Fruit fly (Drosophila melanogaster) whole organism, embryonic: Measurements from ENCODE around the gene CG18563.

Source experiments
- Aef1 ChIP-seq: fragments of 200-800 bp; sonication (Bioruptor generic); IDR thresholded peaks from 3 replicates; pipeline ENCODE4 v1.3.6; 2022; ENCODE audit warnings: missing biosample characterization, missing genetic modification characterization
- Atf3 ChIP-seq: fragments of 200-800 bp; sonication (Bioruptor generic); optimal IDR thresholded peaks from 3 replicates; lab custom pipeline; 2016; ENCODE audit warnings: missing biosample characterization, missing genetic modification characterization
- Bgb ChIP-seq: fragments of 200-800 bp; sonication (Bioruptor generic); IDR thresholded peaks from 2 replicates; pipeline ENCODE4 v1.3.6; 2022; ENCODE audit warnings: missing biosample characterization, missing genetic modification characterization; ENCODE audit not compliant: partially characterized antibody
- CG10959 ChIP-seq: fragments of 200-800 bp; sonication (Bioruptor generic); IDR thresholded peaks from 2 replicates; pipeline ENCODE4 v1.3.6; 2022; ENCODE audit warnings: missing biosample characterization, missing genetic modification characterization
- CG11093 ChIP-seq: fragments of 200-800 bp; sonication (Bioruptor generic); IDR thresholded peaks from 3 replicates; pipeline ENCODE4 v1.3.6; 2022; ENCODE audit warnings: missing biosample characterization, missing genetic modification characterization
- CG11696 ChIP-seq: fragments of 200-800 bp; sonication (Bioruptor generic); IDR thresholded peaks from 2 replicates; pipeline ENCODE4 v1.3.6; 2022; ENCODE audit warnings: missing biosample characterization, missing genetic modification characterization
- CG14710 ChIP-seq: fragments of 200-800 bp; sonication (Bioruptor generic); optimal IDR thresholded peaks from 3 replicates; lab custom pipeline; 2019; ENCODE audit warnings: missing biosample characterization, mild to moderate bottlenecking, missing genetic modification characterization, moderate library complexity
- CG15011 ChIP-seq: fragments of 200-800 bp; sonication (Bioruptor generic); optimal IDR thresholded peaks from 3 replicates; lab custom pipeline; 2018; ENCODE audit warnings: missing biosample characterization, mild to moderate bottlenecking, missing genetic modification characterization
- CG15601 ChIP-seq: fragments of 200-800 bp; sonication (Bioruptor generic); optimal IDR thresholded peaks from 3 replicates; lab custom pipeline; 2019; ENCODE audit warnings: missing biosample characterization, mild to moderate bottlenecking, missing genetic modification characterization, moderate library complexity
- CG17829 ChIP-seq: fragments of 200-800 bp; optimal IDR thresholded peaks from 2 replicates; lab custom pipeline; 2019; ENCODE audit warnings: missing biosample characterization, mild to moderate bottlenecking, missing genetic modification characterization, moderate library complexity
- CG18476 ChIP-seq: fragments of 200-800 bp; sonication (Bioruptor generic); optimal IDR thresholded peaks from 2 replicates; lab custom pipeline; 2016; ENCODE audit warnings: missing biosample characterization, mild to moderate bottlenecking, missing genetic modification characterization
- CG2116 ChIP-seq: fragments of 200-800 bp; sonication (Bioruptor generic); optimal IDR thresholded peaks from 3 replicates; lab custom pipeline; 2018; ENCODE audit warnings: missing biosample characterization, mild to moderate bottlenecking, missing genetic modification characterization
- CG43689 ChIP-seq: fragments of 200-800 bp; sonication (Bioruptor generic); IDR thresholded peaks from 2 replicates; pipeline ENCODE4 v1.3.6; 2022; ENCODE audit warnings: missing biosample characterization, missing genetic modification characterization
- CG6654 ChIP-seq: fragments of 200-800 bp; sonication (Bioruptor generic); optimal IDR thresholded peaks from 2 replicates; lab custom pipeline; 2017; ENCODE audit warnings: missing biosample characterization, mild to moderate bottlenecking, missing genetic modification characterization
- CG9215 ChIP-seq: fragments of 200-800 bp; sonication (Bioruptor generic); IDR thresholded peaks from 2 replicates; pipeline ENCODE4 v1.3.6; 2022; ENCODE audit warnings: missing biosample characterization, missing genetic modification characterization
- CG9437 ChIP-seq: fragments of 200-800 bp; sonication (Bioruptor generic); optimal IDR thresholded peaks from 2 replicates; lab custom pipeline; 2018; ENCODE audit warnings: missing biosample characterization, mild to moderate bottlenecking, missing genetic modification characterization
- CG9797 ChIP-seq: fragments of 200-800 bp; sonication (Bioruptor generic); optimal IDR thresholded peaks from 3 replicates; lab custom pipeline; 2018; ENCODE audit warnings: missing biosample characterization, mild to moderate bottlenecking, missing genetic modification characterization
- CG9932 ChIP-seq: fragments of 200-800 bp; sonication (Bioruptor generic); IDR thresholded peaks from 2 replicates; pipeline ENCODE4 v1.3.6; 2022; ENCODE audit warnings: missing biosample characterization, missing genetic modification characterization
- Chrac-16 ChIP-seq: fragments of 200-800 bp; sonication (Bioruptor generic); optimal IDR thresholded peaks from 3 replicates; lab custom pipeline; 2016; ENCODE audit warnings: missing biosample characterization, missing genetic modification characterization
- HmgZ ChIP-seq: fragments of 200-800 bp; sonication (Bioruptor generic); optimal IDR thresholded peaks from 2 replicates; lab custom pipeline; 2018; ENCODE audit warnings: missing biosample characterization, mild to moderate bottlenecking, missing genetic modification characterization
- Hmx ChIP-seq: fragments of 200-800 bp; sonication (Bioruptor generic); optimal IDR thresholded peaks from 2 replicates; lab custom pipeline; 2016; ENCODE audit warnings: missing biosample characterization, missing genetic modification characterization
- Hr51 ChIP-seq, 2 experiments: fragments of 200-800 bp; sonication (Bioruptor generic); optimal IDR thresholded peaks; 2 replicates in 1 of 2; 3 replicates in 1 of 2; lab custom pipeline; 2016 to 2018; ENCODE audit warnings: missing biosample characterization in 2 of 2, missing genetic modification characterization in 2 of 2, mild to moderate bottlenecking in 1 of 2, moderate library complexity in 1 of 2
- Med ChIP-seq: fragments of 200-800 bp; sonication (Bioruptor generic); peaks from one replicate; lab custom pipeline; 2016; ENCODE audit warnings: missing biosample characterization, missing genetic modification characterization, mild to moderate bottlenecking, inconsistent platforms, moderate library complexity
- Pdp1 ChIP-seq, 2 experiments: fragments of 200-800 bp; sonication (Bioruptor generic); optimal IDR thresholded peaks; 3 replicates each; lab custom pipeline; 2016; ENCODE audit warnings: missing biosample characterization in 2 of 2, missing genetic modification characterization in 2 of 2, mild to moderate bottlenecking in 1 of 2, moderate library complexity in 1 of 2
- Ptx1 ChIP-seq: fragments of 200-800 bp; sonication (Bioruptor generic); IDR thresholded peaks from 2 replicates; pipeline ENCODE4 v1.3.6; 2022; ENCODE audit warnings: missing biosample characterization, missing genetic modification characterization
- Sox102F ChIP-seq: fragments of 200-800 bp; sonication (Bioruptor generic); optimal IDR thresholded peaks from 2 replicates; lab custom pipeline; 2018; ENCODE audit warnings: missing biosample characterization, mild to moderate bottlenecking, missing genetic modification characterization, moderate library complexity
- ase ChIP-seq: fragments of 200-800 bp; sonication (Bioruptor generic); IDR thresholded peaks from 3 replicates; pipeline ENCODE4 v1.3.6; 2022; ENCODE audit warnings: missing biosample characterization, missing genetic modification characterization
- cas ChIP-seq: fragments of 200-800 bp; sonication (Bioruptor generic); IDR thresholded peaks from 2 replicates; pipeline ENCODE4 v1.3.6; 2022; ENCODE audit warnings: missing biosample characterization, missing genetic modification characterization
- dan ChIP-seq: fragments of 200-800 bp; sonication (Bioruptor generic); IDR thresholded peaks from 2 replicates; pipeline ENCODE4 v1.3.6; 2022; ENCODE audit warnings: missing biosample characterization, missing genetic modification characterization
- dimm ChIP-seq: fragments of 200-800 bp; sonication (Bioruptor generic); IDR thresholded peaks from 2 replicates; pipeline ENCODE4 v1.3.6; 2022; ENCODE audit warnings: missing biosample characterization, missing genetic modification characterization
- emc ChIP-seq: fragments of 200-800 bp; sonication (Bioruptor generic); optimal IDR thresholded peaks from 2 replicates; lab custom pipeline; 2016; ENCODE audit warnings: missing biosample characterization, missing genetic modification characterization
- en ChIP-seq: fragments of 200-800 bp; sonication (Bioruptor generic); optimal IDR thresholded peaks from 2 replicates; lab custom pipeline; 2016; ENCODE audit warnings: missing biosample characterization, missing genetic modification characterization
- esg ChIP-seq: fragments of 200-800 bp; sonication (Bioruptor generic); conservative IDR thresholded peaks from 2 replicates; pipeline ENCODE4 v1.3.6; 2022; ENCODE audit warnings: missing biosample characterization, missing genetic modification characterization
- fd64A ChIP-seq: fragments of 200-800 bp; sonication (Bioruptor generic); optimal IDR thresholded peaks from 3 replicates; lab custom pipeline; 2018; ENCODE audit warnings: missing biosample characterization, mild to moderate bottlenecking, missing genetic modification characterization
- ftz-f1 ChIP-seq: fragments of 200-800 bp; sonication (Bioruptor generic); optimal IDR thresholded peaks from 2 replicates; lab custom pipeline; 2016; ENCODE audit warnings: missing biosample characterization, missing genetic modification characterization
- lov ChIP-seq, 2 experiments: fragments of 200-800 bp in 1 of 2; fragments of >200 bp in 1 of 2; sonication (Bioruptor generic) in 1 of 2; IDR thresholded peaks in 1 of 2; optimal IDR thresholded peaks in 1 of 2; 2 replicates in 1 of 2; 3 replicates in 1 of 2; pipeline versions ENCODE4 v1.3.6 to Lab custom; 2017 to 2022; ENCODE audit warnings: missing biosample characterization in 1 of 2, missing genetic modification characterization in 1 of 2
- oc ChIP-seq: fragments of 200-800 bp; sonication (Bioruptor generic); optimal IDR thresholded peaks from 2 replicates; lab custom pipeline; 2018; ENCODE audit warnings: missing biosample characterization, mild to moderate bottlenecking, missing genetic modification characterization, moderate library complexity
- pita ChIP-seq: fragments of 200-800 bp; sonication (Bioruptor generic); optimal IDR thresholded peaks from 2 replicates; lab custom pipeline; 2017; ENCODE audit warnings: missing biosample characterization, mild to moderate bottlenecking, missing genetic modification characterization
- schlank ChIP-seq: fragments of 200-800 bp; sonication (Bioruptor generic); optimal IDR thresholded peaks from 2 replicates; lab custom pipeline; 2018; ENCODE audit warnings: missing biosample characterization, mild to moderate bottlenecking, missing genetic modification characterization
- sens ChIP-seq: fragments of 200-800 bp; sonication (Bioruptor generic); peaks from one replicate; lab custom pipeline; 2016; ENCODE audit warnings: missing biosample characterization, missing genetic modification characterization
- seq ChIP-seq: fragments of 200-800 bp; sonication (Bioruptor generic); IDR thresholded peaks from 2 replicates; pipeline ENCODE4 v1.3.6; 2022; ENCODE audit warnings: missing biosample characterization, missing genetic modification characterization
- shn ChIP-seq: fragments of 200-800 bp; sonication (Bioruptor generic); optimal IDR thresholded peaks from 3 replicates; lab custom pipeline; 2016; ENCODE audit warnings: missing biosample characterization, missing genetic modification characterization
- sna ChIP-seq: fragments of 200-800 bp; sonication (Bioruptor generic); IDR thresholded peaks from 2 replicates; pipeline ENCODE4 v1.3.6; 2022; ENCODE audit warnings: missing biosample characterization, missing genetic modification characterization; ENCODE audit not compliant: partially characterized antibody
- tx ChIP-seq: fragments of 200-800 bp; sonication (Bioruptor generic); optimal IDR thresholded peaks from 2 replicates; lab custom pipeline; 2016; ENCODE audit warnings: missing biosample characterization, missing genetic modification characterization
- usp ChIP-seq: fragments of >200 bp; optimal IDR thresholded peaks from 2 replicates; lab custom pipeline; 2017; ENCODE audit warnings: missing biosample characterization, missing genetic modification characterization
- wdn ChIP-seq: fragments of 200-800 bp; sonication (Bioruptor generic); IDR thresholded peaks from 2 replicates; pipeline ENCODE4 v1.3.6; 2022; ENCODE audit warnings: missing biosample characterization, missing genetic modification characterization
- z ChIP-seq: fragments of 200-800 bp; sonication (Bioruptor generic); IDR thresholded peaks from 3 replicates; pipeline ENCODE4 v1.3.6; 2022; ENCODE audit warnings: missing biosample characterization, missing genetic modification characterization
- zf30C ChIP-seq: fragments of 200-800 bp; sonication (Bioruptor generic); optimal IDR thresholded peaks from 3 replicates; lab custom pipeline; 2018; ENCODE audit warnings: missing biosample characterization, mild to moderate bottlenecking, missing genetic modification characterization
- zfh2 ChIP-seq: fragments of 200-800 bp; sonication (Bioruptor generic); optimal IDR thresholded peaks from 2 replicates; lab custom pipeline; 2016; ENCODE audit warnings: missing biosample characterization, missing genetic modification characterization

Gene CG18563

dm6 chr2L:17429788-17430587 lies 27.9 kb downstream of the CG18563 start (continued):
- TF ChIP-seq sna (GFP tag; lab: Robert Waterston, UW): no peak
- TF ChIP-seq Atf3 (GFP tag; lab: Kevin White, UChicago): peak; percentile 50
- peak; percentile 85 for TF ChIP-seq CG6654
- TF ChIP-seq esg (GFP tag; lab: Robert Waterston, UW): peak; percentile 93
- peak; percentile 46 for TF ChIP-seq CG15601 (tag; lab: Kevin White, UChicago)
- peak; percentile 48 for TF ChIP-seq Hmx (GFP tag; lab: Kevin White, UChicago)
- peak; percentile 39 for TF ChIP-seq tx (GFP tag; lab: Kevin White, UChicago)
- peak; percentile 46 for TF ChIP-seq CG2116 (GFP tag; lab: Kevin White, UChicago)
- TF ChIP-seq Ptx1 (GFP tag; lab: Robert Waterston, UW): peak; percentile 83
- no peak for TF ChIP-seq CG9797
- peak; percentile 53 for TF ChIP-seq zf30C
- peak; percentile 93 for TF ChIP-seq ase (GFP tag; lab: Robert Waterston, UW)
- peak; percentile 31 for TF ChIP-seq zfh2 (GFP tag; lab: Kevin White, UChicago)
- TF ChIP-seq en (GFP tag; lab: Kevin White, UChicago): peak; percentile 36
- TF ChIP-seq CG43689 (GFP tag; lab: Robert Waterston, UW): peak; percentile 87
- peak; percentile 71 for TF ChIP-seq dimm (GFP tag; lab: Robert Waterston, UW)
- peak; percentile 90 for TF ChIP-seq seq (GFP tag; lab: Robert Waterston, UW)
- no peak for TF ChIP-seq usp (GFP tag; lab: Kevin White, UChicago)
- TF ChIP-seq oc (tag; lab: Kevin White, UChicago): peak; percentile 53
- TF ChIP-seq CG11093 (GFP tag; lab: Robert Waterston, UW): peak; percentile 92
- TF ChIP-seq Bgb (GFP tag; lab: Robert Waterston, UW): no peak; the same call in 1 of the 2 replicates
- TF ChIP-seq shn (GFP tag; lab: Kevin White, UChicago): peak; percentile 27
- peak; percentile 95 for TF ChIP-seq sens (GFP tag; lab: Kevin White, UChicago)
- TF ChIP-seq CG9932 (GFP tag; lab: Robert Waterston, UW): peak; percentile 75
- TF ChIP-seq Pdp1 (GFP tag; optimal IDR thresholded peaks at IDR 0.05; lab: Kevin White, UChicago): peak; percentile 48 to 51
- TF ChIP-seq CG15011 (GFP tag; lab: Kevin White, UChicago): peak; percentile 92
- TF ChIP-seq HmgZ (tag; lab: Kevin White, UChicago): peak; percentile 88
- no peak for TF ChIP-seq pita (GFP tag; lab: Kevin White, UChicago)
- peak; percentile 97 for TF ChIP-seq CG14710
- TF ChIP-seq Hr51 (GFP tag; optimal IDR thresholded peaks at IDR 0.05; lab: Kevin White, UChicago): peak; percentile 5 to 97
- 0 out of 3 replicates have a peak, but pooled peaks have one; percentile 36 for TF ChIP-seq z
- TF ChIP-seq CG9215 (GFP tag; lab: Robert Waterston, UW): peak; percentile 84
- peak; percentile 31 for TF ChIP-seq CG18476 (GFP tag; lab: Kevin White, UChicago)
- peak; percentile 59; the same call in 1 of the 2 replicates for TF ChIP-seq CG10959
- peak; percentile 74 for TF ChIP-seq CG11696 (GFP tag; lab: Robert Waterston, UW)
- TF ChIP-seq Med: peak; percentile 74
- peak; percentile 80 for TF ChIP-seq wdn (GFP tag; lab: Robert Waterston, UW)
- TF ChIP-seq CG17829 (tag; lab: Kevin White, UChicago): peak; percentile 98
- TF ChIP-seq fd64A: peak; percentile 63
- no peak for TF ChIP-seq schlank (tag; lab: Kevin White, UChicago)
- peak; percentile 57; the same call in 1 of the 2 replicates for TF ChIP-seq cas (GFP tag; lab: Robert Waterston, UW)
- no peak for TF ChIP-seq emc (GFP tag; lab: Kevin White, UChicago)
- peak; percentile 88 for TF ChIP-seq Chrac-16 (GFP tag; lab: Kevin White, UChicago)
- peak; percentile 99 for TF ChIP-seq Sox102F (GFP tag; lab: Kevin White, UChicago)
- peak; percentile 96 for TF ChIP-seq CG9437 (GFP tag; lab: Kevin White, UChicago)
- TF ChIP-seq dan: no peak
- TF ChIP-seq Aef1: peak; percentile 94
- peak; percentile 95 for TF ChIP-seq ftz-f1
- no peak for TF ChIP-seq lov (optimal IDR thresholded peaks at IDR 0.05; lab: Kevin White, UChicago)
- TF ChIP-seq lov (GFP tag; IDR thresholded peaks at IDR 0.05; lab: Robert Waterston, UW): no peak
